Worm (Caenorhabditis elegans) whole organism, L4 larva: ENCODE measurements around the gene B0303.4.
A peak's percentile ranks its signal among the peaks of the same experiment; 100 is the strongest.

Source experiments
- F49E8.2 ChIP-seq: sonication (generic microtip); optimal IDR thresholded peaks from 2 replicates; lab custom pipeline; 2016; ENCODE audit warnings: missing compliant biosample characterization, mild to moderate bottlenecking, missing genetic modification characterization, borderline replicate concordance
- T20F7.1 ChIP-seq: fragments of 200-800 bp; sonication (Bioruptor generic); optimal IDR thresholded peaks from 2 replicates; lab custom pipeline; 2018; ENCODE audit warnings: mild to moderate bottlenecking, missing genetic modification characterization, missing compliant biosample characterization
- T26A8.4 ChIP-seq: fragments of 200-800 bp; sonication (Bioruptor generic); IDR thresholded peaks from 2 replicates; pipeline ENCODE4 v1.3.6; 2022; ENCODE audit warnings: missing genetic modification characterization, missing compliant biosample characterization
- Y48G9A.11 ChIP-seq: fragments of 200-800 bp; sonication (Bioruptor generic); IDR thresholded peaks from 2 replicates; pipeline ENCODE4 v1.3.6; 2022; ENCODE audit warnings: missing genetic modification reagents, missing genetic modification characterization, missing compliant biosample characterization
- ZK337.2 ChIP-seq: fragments of 200-800 bp; sonication (Bioruptor generic); IDR thresholded peaks from 2 replicates; pipeline ENCODE4 v1.3.6; 2022; ENCODE audit warnings: missing genetic modification reagents, missing genetic modification characterization, missing compliant biosample characterization
- aha-1 ChIP-seq: fragments of 150-350 bp; peaks from one replicate; lab custom pipeline; 2014; ENCODE audit warnings: missing biosample characterization, missing genetic modification characterization
- arid-1 ChIP-seq: fragments of 200-800 bp; sonication (Bioruptor generic); conservative IDR thresholded peaks from 2 replicates; pipeline ENCODE4 v1.3.6; 2022; ENCODE audit warnings: missing genetic modification reagents, missing genetic modification characterization, missing compliant biosample characterization
- ceh-28 ChIP-seq: fragments of 150-350 bp; optimal IDR thresholded peaks from 2 replicates; lab custom pipeline; 2014; ENCODE audit warnings: missing biosample characterization, missing genetic modification reagents, missing genetic modification characterization
- ceh-44 ChIP-seq: fragments of 200-800 bp; sonication (Bioruptor generic); IDR thresholded peaks from 2 replicates; pipeline ENCODE4 v1.3.6; 2022; ENCODE audit warnings: missing genetic modification reagents, missing genetic modification characterization, missing compliant biosample characterization
- ceh-82 ChIP-seq: sonication (generic microtip); optimal IDR thresholded peaks from 2 replicates; lab custom pipeline; 2017; ENCODE audit warnings: missing biosample characterization, missing genetic modification characterization
- ces-1 ChIP-seq: fragments of 150-350 bp; sonication (generic microtip); optimal IDR thresholded peaks from 4 replicates; lab custom pipeline; 2014; ENCODE audit warnings: missing biosample characterization, missing genetic modification reagents, missing genetic modification characterization
- cey-2 ChIP-seq: sonication (generic microtip); optimal IDR thresholded peaks from 3 replicates; lab custom pipeline; 2017; ENCODE audit warnings: missing genetic modification characterization, mild to moderate bottlenecking, missing compliant biosample characterization, antibody characterized with exemption, borderline replicate concordance; ENCODE audit not compliant: insufficient read depth
- ctbp-1 ChIP-seq: fragments of 200-800 bp; sonication (Bioruptor generic); IDR thresholded peaks from 2 replicates; pipeline ENCODE4 v1.3.6; 2022; ENCODE audit warnings: missing genetic modification reagents, missing genetic modification characterization, missing compliant biosample characterization
- daf-16 ChIP-seq, 3 experiments: sonication (generic microtip); optimal IDR thresholded peaks; 2 replicates each; lab custom pipeline; 2016 to 2017; ENCODE audit warnings: missing genetic modification characterization in 3 of 3, missing genetic modification reagents in 3 of 3, mild to moderate bottlenecking in 2 of 3, missing compliant biosample characterization in 2 of 3, missing biosample characterization in 1 of 3, moderate library complexity in 1 of 3
- dmd-8 ChIP-seq: fragments of 200-800 bp; sonication (Bioruptor generic); IDR thresholded peaks from 2 replicates; pipeline ENCODE4 v1.3.6; 2022; ENCODE audit warnings: missing genetic modification characterization, missing compliant biosample characterization
- duxl-1 ChIP-seq: sonication (generic microtip); optimal IDR thresholded peaks from 2 replicates; lab custom pipeline; 2016; ENCODE audit warnings: mild to moderate bottlenecking, missing genetic modification characterization, moderate library complexity, missing compliant biosample characterization; ENCODE audit not compliant: poor library complexity
- dve-1 ChIP-seq: sonication (generic microtip); optimal IDR thresholded peaks from 2 replicates; lab custom pipeline; 2017; ENCODE audit warnings: antibody characterized with exemption, mild to moderate bottlenecking, missing genetic modification characterization, missing compliant biosample characterization; ENCODE audit not compliant: insufficient read depth
- egl-43 ChIP-seq: fragments of 200-800 bp; sonication (Bioruptor generic); IDR thresholded peaks from 2 replicates; pipeline ENCODE4 v1.3.6; 2022; ENCODE audit warnings: missing genetic modification reagents, missing genetic modification characterization, missing compliant biosample characterization
- gei-8 ChIP-seq: fragments of 200-800 bp; sonication (Bioruptor generic); optimal IDR thresholded peaks from 2 replicates; lab custom pipeline; 2018; ENCODE audit warnings: mild to moderate bottlenecking, missing genetic modification characterization, missing compliant biosample characterization
- hlh-11 ChIP-seq: fragments of 200-800 bp; sonication (Bioruptor generic); optimal IDR thresholded peaks from 2 replicates; lab custom pipeline; 2018; ENCODE audit warnings: mild to moderate bottlenecking, missing genetic modification characterization, missing compliant biosample characterization
- lim-7 ChIP-seq: fragments of 200-800 bp; sonication (Bioruptor generic); IDR thresholded peaks from 2 replicates; pipeline ENCODE4 v1.3.6; 2022; ENCODE audit warnings: missing genetic modification characterization, missing compliant biosample characterization
- lin-1 ChIP-seq: fragments of 200-800 bp; sonication (Bioruptor generic); IDR thresholded peaks from 2 replicates; pipeline ENCODE4 v1.3.6; 2022; ENCODE audit warnings: missing genetic modification reagents, missing genetic modification characterization, missing compliant biosample characterization
- lin-38 ChIP-seq: fragments of 200-800 bp; sonication (Bioruptor generic); IDR thresholded peaks from 2 replicates; pipeline ENCODE4 v1.3.6; 2022; ENCODE audit warnings: missing genetic modification reagents, missing genetic modification characterization, missing compliant biosample characterization
- lir-3 ChIP-seq: sonication (generic microtip); optimal IDR thresholded peaks from 2 replicates; lab custom pipeline; 2016; ENCODE audit warnings: mild to moderate bottlenecking, missing genetic modification characterization, missing compliant biosample characterization
- madf-5 ChIP-seq, 2 experiments: fragments of 200-800 bp; sonication (Bioruptor generic); IDR thresholded peaks; 2 replicates each; pipeline ENCODE4 v1.3.6; 2022; ENCODE audit warnings: missing compliant biosample characterization in 2 of 2, missing genetic modification characterization in 2 of 2
- mdl-1 ChIP-seq, 2 experiments: fragments of 150-350 bp in 1 of 2; sonication (generic microtip) in 1 of 2; optimal IDR thresholded peaks; 2 replicates each; lab custom pipeline; 2014 to 2017; ENCODE audit warnings: missing biosample characterization in 2 of 2, missing genetic modification characterization in 2 of 2
- mdt-29 ChIP-seq: fragments of 200-800 bp; sonication (Bioruptor generic); IDR thresholded peaks from 2 replicates; pipeline ENCODE4 v1.3.6; 2022; ENCODE audit warnings: missing genetic modification reagents, missing genetic modification characterization, missing compliant biosample characterization
- mep-1 ChIP-seq: fragments of 150-350 bp; sonication (generic microtip); optimal IDR thresholded peaks from 3 replicates; lab custom pipeline; 2014; ENCODE audit warnings: missing biosample characterization, missing genetic modification characterization
- mes-2 ChIP-seq: sonication (generic microtip); optimal IDR thresholded peaks from 2 replicates; lab custom pipeline; 2016; ENCODE audit warnings: missing genotype, mild to moderate bottlenecking, missing genetic modification characterization, missing compliant biosample characterization; ENCODE audit not compliant: poor library complexity, severe bottlenecking
- mxl-2 ChIP-seq: fragments of 200-800 bp; sonication (Bioruptor generic); conservative IDR thresholded peaks from 2 replicates; pipeline ENCODE4 v1.3.6; 2022; ENCODE audit warnings: missing genetic modification reagents, missing genetic modification characterization, missing compliant biosample characterization
- mxl-3 ChIP-seq: fragments of 200-800 bp; sonication (Bioruptor generic); optimal IDR thresholded peaks from 2 replicates; lab custom pipeline; 2018; ENCODE audit warnings: mild to moderate bottlenecking, missing genetic modification characterization, missing compliant biosample characterization
- nhr-10 ChIP-seq: fragments of 150-350 bp; optimal IDR thresholded peaks from 2 replicates; lab custom pipeline; 2014; ENCODE audit warnings: missing biosample characterization, missing genetic modification characterization
- nhr-28 ChIP-seq: fragments of 150-350 bp; optimal IDR thresholded peaks from 2 replicates; lab custom pipeline; 2014; ENCODE audit warnings: missing biosample characterization, missing genetic modification characterization
- nhr-42 ChIP-seq: fragments of 200-800 bp; sonication (Bioruptor generic); IDR thresholded peaks from 2 replicates; pipeline ENCODE4 v1.3.6; 2022; ENCODE audit warnings: missing genetic modification characterization, missing compliant biosample characterization
- nhr-6 ChIP-seq: fragments of 150-350 bp; optimal IDR thresholded peaks from 2 replicates; lab custom pipeline; 2014; ENCODE audit warnings: missing biosample characterization, missing genetic modification characterization
- nhr-76 ChIP-seq: fragments of 150-350 bp; optimal IDR thresholded peaks from 2 replicates; lab custom pipeline; 2014; ENCODE audit warnings: missing biosample characterization, missing genetic modification characterization
- nhr-77 ChIP-seq: fragments of 150-350 bp; optimal IDR thresholded peaks from 2 replicates; lab custom pipeline; 2014; ENCODE audit warnings: missing biosample characterization, missing genetic modification characterization
- pha-4 ChIP-seq, 2 experiments: fragments of 150-350 bp in 1 of 2; fragments of 200-800 bp in 1 of 2; sonication (Bioruptor generic) in 1 of 2; IDR thresholded peaks in 1 of 2; optimal IDR thresholded peaks in 1 of 2; 2 replicates each; pipeline versions ENCODE4 v1.3.6 to Lab custom; 2014 to 2022; ENCODE audit warnings: missing genetic modification characterization in 2 of 2, missing genetic modification reagents in 2 of 2, missing biosample characterization in 1 of 2, missing compliant biosample characterization in 1 of 2
- pqm-1 ChIP-seq: sonication (generic microtip); optimal IDR thresholded peaks from 2 replicates; lab custom pipeline; 2017; ENCODE audit warnings: missing biosample characterization, missing genetic modification characterization
- rbr-2 ChIP-seq: sonication (generic microtip); optimal IDR thresholded peaks from 2 replicates; lab custom pipeline; 2016; ENCODE audit warnings: missing genotype, missing genetic modification characterization, missing compliant biosample characterization
- sdz-12 ChIP-seq: fragments of 200-800 bp; sonication (Bioruptor generic); optimal IDR thresholded peaks from 2 replicates; lab custom pipeline; 2018; ENCODE audit warnings: mild to moderate bottlenecking, missing genetic modification characterization, missing compliant biosample characterization
- set-16 ChIP-seq: fragments of 200-800 bp; sonication (Bioruptor generic); IDR thresholded peaks from 2 replicates; pipeline ENCODE4 v1.3.6; 2022; ENCODE audit warnings: missing genetic modification reagents, missing genetic modification characterization, missing compliant biosample characterization
- snpc-1.2 ChIP-seq: fragments of 200-800 bp; sonication (Bioruptor generic); IDR thresholded peaks from 2 replicates; pipeline ENCODE4 v1.3.6; 2022; ENCODE audit warnings: missing genetic modification reagents, missing genetic modification characterization, missing compliant biosample characterization
- spr-1 ChIP-seq: sonication (generic microtip); optimal IDR thresholded peaks from 2 replicates; lab custom pipeline; 2016; ENCODE audit warnings: mild to moderate bottlenecking, missing genetic modification characterization, missing compliant biosample characterization
- spr-3 ChIP-seq: fragments of 200-800 bp; sonication (Bioruptor generic); optimal IDR thresholded peaks from 2 replicates; lab custom pipeline; 2018; ENCODE audit warnings: mild to moderate bottlenecking, missing genetic modification characterization, missing compliant biosample characterization
- tag-97 ChIP-seq: fragments of 200-800 bp; sonication (Bioruptor generic); IDR thresholded peaks from 2 replicates; pipeline ENCODE4 v1.3.6; 2022; ENCODE audit warnings: missing genetic modification characterization, missing compliant biosample characterization
- vab-7 ChIP-seq: fragments of 200-800 bp; sonication (Bioruptor generic); IDR thresholded peaks from 2 replicates; pipeline ENCODE4 v1.3.6; 2022; ENCODE audit warnings: missing genetic modification reagents, missing genetic modification characterization, missing compliant biosample characterization
- zfp-2 ChIP-seq: sonication (generic microtip); optimal IDR thresholded peaks from 2 replicates; lab custom pipeline; 2016; ENCODE audit warnings: mild to moderate bottlenecking, missing genetic modification characterization, missing compliant biosample characterization
- zip-2 ChIP-seq: fragments of 150-350 bp; optimal IDR thresholded peaks from 2 replicates; lab custom pipeline; 2014; ENCODE audit warnings: missing biosample characterization, missing genetic modification characterization

Gene B0303.4

ce11 chrIII:8685590-8686240, 3.9 kb upstream of the B0303.4 start (continued):
- TF ChIP-seq hlh-11 (tag; lab: Kevin White, UChicago) (peak; percentile 35), zfp-2 (tag; lab: Kevin White, UChicago) (no peak), spr-3 (GFP tag; lab: Kevin White, UChicago) (no peak), ctbp-1 (peak; percentile 34; the same call in 1 of the 2 replicates), Y48G9A.11 (no peak), mxl-2 (GFP tag; lab: Robert Waterston, UW) (no peak), gei-8 (no peak), snpc-1.2 (GFP tag; lab: Robert Waterston, UW) (no peak), set-16 (no peak), spr-1 (no peak), T20F7.1 (no peak), nhr-10 (tag; lab: Kevin White, UChicago) (no peak), nhr-76 (tag; lab: Kevin White, UChicago) (no peak), lim-7 (GFP tag; lab: Robert Waterston, UW) (no peak), lin-1 (0 out of 2 replicates have a peak, but pooled peaks have one; percentile 15), vab-7 (GFP tag; lab: Robert Waterston, UW) (no peak), madf-5 (GFP tag; IDR thresholded peaks at IDR 0.05; lab: Robert Waterston, UW) (no peak), T26A8.4 (GFP tag; lab: Robert Waterston, UW) (peak; percentile 74; the same call in 1 of the 2 replicates), arid-1 (GFP tag; lab: Robert Waterston, UW) (no peak), mdl-1 (tag; optimal IDR thresholded peaks at IDR 0.05; lab: Kevin White, UChicago) (no peak), mes-2 (tag; lab: Kevin White, UChicago) (peak; percentile 4), pqm-1 (tag; lab: Kevin White, UChicago) (no peak), daf-16 (GFP tag; optimal IDR thresholded peaks at IDR 0.05; lab: Kevin White, UChicago) (no peak), daf-16 (tag; optimal IDR thresholded peaks at IDR 0.05; lab: Kevin White, UChicago) (peak; percentile 36), cey-2 (tag; lab: Kevin White, UChicago) (no peak), F49E8.2 (tag; lab: Kevin White, UChicago) (no peak), dve-1 (tag; lab: Kevin White, UChicago) (peak; percentile 46), ces-1 (GFP tag; lab: Kevin White, UChicago) (no peak), lir-3 (no peak), nhr-42 (GFP tag; lab: Robert Waterston, UW) (peak; percentile 18; the same call in 1 of the 2 replicates), ceh-28 (no peak), egl-43 (GFP tag; lab: Robert Waterston, UW) (peak; percentile 45; the same call in 1 of the 2 replicates), ZK337.2 (no peak), duxl-1 (tag; lab: Kevin White, UChicago) (no peak), sdz-12 (GFP tag; lab: Kevin White, UChicago) (no peak), rbr-2 (tag; lab: Kevin White, UChicago) (no peak), nhr-6 (tag; lab: Kevin White, UChicago) (no peak), ceh-82 (no peak), lin-38 (GFP tag; lab: Robert Waterston, UW) (peak; percentile 64), mxl-3 (no peak), mep-1 (peak; percentile 27), dmd-8 (no peak), mdt-29 (GFP tag; lab: Robert Waterston, UW) (0 out of 2 replicates have a peak, but pooled peaks have one; percentile 50), aha-1 (tag; lab: Kevin White, UChicago) (peak; percentile 93), zip-2 (tag; lab: Kevin White, UChicago) (no peak), tag-97 (GFP tag; lab: Robert Waterston, UW) (no peak), ceh-44 (GFP tag; lab: Robert Waterston, UW) (no peak), pha-4 (GFP tag; IDR thresholded peaks at IDR 0.05; lab: Robert Waterston, UW) (peak; percentile 69; the same call in 1 of the 2 replicates), pha-4 (tag; optimal IDR thresholded peaks at IDR 0.05; lab: Kevin White, UChicago) (no peak), nhr-28 (tag; lab: Kevin White, UChicago) (no peak), nhr-77 (tag; lab: Kevin White, UChicago) (no peak)
